Worm (Caenorhabditis elegans) whole organism, young adult: Measurements from ENCODE around the gene srj-54.

Experiments used
- C06A6.2 ChIP-seq: fragments of 200-800 bp; sonication (Bioruptor generic); conservative IDR thresholded peaks from 2 replicates; pipeline ENCODE4 v1.3.6; 2022; ENCODE audit warnings: missing genetic modification characterization, missing compliant biosample characterization
- C17E4.6 ChIP-seq: fragments of 200-800 bp; sonication (Bioruptor generic); IDR thresholded peaks from 2 replicates; pipeline ENCODE4 v1.3.6; 2022; ENCODE audit warnings: missing genetic modification reagents, missing genetic modification characterization, missing compliant biosample characterization
- F22D6.2 ChIP-seq: sonication (generic microtip); optimal IDR thresholded peaks from 2 replicates; lab custom pipeline; 2016; ENCODE audit warnings: mild to moderate bottlenecking, missing genetic modification characterization, missing compliant biosample characterization
- F33H1.4 ChIP-seq: fragments of 200-800 bp; sonication (Bioruptor generic); IDR thresholded peaks from 2 replicates; pipeline ENCODE4 v1.3.6; 2022; ENCODE audit warnings: missing genetic modification reagents, missing genetic modification characterization, missing compliant biosample characterization
- F49E8.2 ChIP-seq: sonication (generic microtip); optimal IDR thresholded peaks from 3 replicates; lab custom pipeline; 2017; ENCODE audit warnings: missing genetic modification characterization, mild to moderate bottlenecking, missing compliant biosample characterization, antibody characterized with exemption, moderate library complexity; ENCODE audit not compliant: insufficient read depth
- F55B11.4 ChIP-seq: sonication (generic microtip); optimal IDR thresholded peaks from 2 replicates; lab custom pipeline; 2016; ENCODE audit warnings: missing compliant biosample characterization, missing genetic modification characterization, borderline replicate concordance; ENCODE audit not compliant: insufficient read depth
- K11D2.4 ChIP-seq: fragments of 200-800 bp; sonication (Bioruptor generic); IDR thresholded peaks from 2 replicates; pipeline ENCODE4 v1.3.6; 2022; ENCODE audit warnings: missing genetic modification reagents, missing genetic modification characterization, missing compliant biosample characterization
- T07F8.4 ChIP-seq: sonication (generic microtip); optimal IDR thresholded peaks from 2 replicates; lab custom pipeline; 2016; ENCODE audit warnings: mild to moderate bottlenecking, missing genetic modification characterization, moderate library complexity, missing compliant biosample characterization
- Y53F4B.3 ChIP-seq: fragments of 200-800 bp; sonication (Bioruptor generic); IDR thresholded peaks from 2 replicates; pipeline ENCODE4 v1.3.6; 2022; ENCODE audit warnings: missing genetic modification reagents, missing genetic modification characterization, missing compliant biosample characterization
- Y67H2A.10 ChIP-seq: fragments of 200-800 bp; sonication (Bioruptor generic); conservative IDR thresholded peaks from 2 replicates; pipeline ENCODE4 v1.3.6; 2022; ENCODE audit warnings: missing genetic modification reagents, missing genetic modification characterization, missing compliant biosample characterization
- athp-1 ChIP-seq: sonication (generic microtip); optimal IDR thresholded peaks from 2 replicates; lab custom pipeline; 2017; ENCODE audit warnings: mild to moderate bottlenecking, missing genetic modification characterization, missing compliant biosample characterization
- attf-3 ChIP-seq: fragments of 200-800 bp; sonication (Bioruptor generic); conservative IDR thresholded peaks from 2 replicates; pipeline ENCODE4 v1.3.6; 2022; ENCODE audit warnings: missing genetic modification reagents, missing genetic modification characterization, missing compliant biosample characterization
- attf-5 ChIP-seq: fragments of 200-800 bp; sonication (Bioruptor generic); optimal IDR thresholded peaks from 2 replicates; lab custom pipeline; 2018; ENCODE audit warnings: mild to moderate bottlenecking, missing genetic modification characterization, missing compliant biosample characterization
- bed-2 ChIP-seq: fragments of 200-800 bp; sonication (Bioruptor generic); IDR thresholded peaks from 2 replicates; pipeline ENCODE4 v1.3.6; 2022; ENCODE audit warnings: missing genetic modification reagents, missing genetic modification characterization, missing compliant biosample characterization
- ccch-3 ChIP-seq: fragments of 200-800 bp; sonication (Bioruptor generic); optimal IDR thresholded peaks from 2 replicates; lab custom pipeline; 2018; ENCODE audit warnings: mild to moderate bottlenecking, missing genetic modification characterization, missing compliant biosample characterization
- cebp-2 ChIP-seq: fragments of 200-800 bp; sonication (Bioruptor generic); IDR thresholded peaks from 2 replicates; pipeline ENCODE4 v1.3.6; 2022; ENCODE audit warnings: missing genetic modification characterization, missing compliant biosample characterization
- dpff-1 ChIP-seq: sonication (generic microtip); optimal IDR thresholded peaks from 2 replicates; lab custom pipeline; 2017; ENCODE audit warnings: mild to moderate bottlenecking, missing genetic modification characterization, missing compliant biosample characterization
- dpl-1 ChIP-seq: fragments of 150-350 bp; optimal IDR thresholded peaks from 2 replicates; lab custom pipeline; 2014; ENCODE audit warnings: missing biosample characterization, missing genetic modification reagents, missing genetic modification characterization
- gei-17 ChIP-seq: fragments of 200-800 bp; sonication (Bioruptor generic); optimal IDR thresholded peaks from 2 replicates; lab custom pipeline; 2018; ENCODE audit warnings: mild to moderate bottlenecking, missing genetic modification characterization, missing compliant biosample characterization
- hmg-20 ChIP-seq: fragments of 200-800 bp; sonication (Bioruptor generic); IDR thresholded peaks from 2 replicates; pipeline ENCODE4 v1.3.6; 2022; ENCODE audit warnings: missing genetic modification reagents, missing genetic modification characterization, missing compliant biosample characterization
- lag-1 ChIP-seq: fragments of 200-800 bp; sonication (Bioruptor generic); IDR thresholded peaks from 2 replicates; pipeline ENCODE4 v1.3.6; 2022; ENCODE audit warnings: missing genetic modification reagents, missing genetic modification characterization, missing compliant biosample characterization
- lin-54 ChIP-seq: fragments of 200-800 bp; sonication (Bioruptor generic); optimal IDR thresholded peaks from 2 replicates; lab custom pipeline; 2018; ENCODE audit warnings: mild to moderate bottlenecking, missing genetic modification characterization, missing compliant biosample characterization
- lir-1 ChIP-seq: fragments of 200-800 bp; sonication (Bioruptor generic); conservative IDR thresholded peaks from 2 replicates; pipeline ENCODE4 v1.3.6; 2022; ENCODE audit warnings: missing genetic modification reagents, missing genetic modification characterization, missing compliant biosample characterization
- madf-3 ChIP-seq: fragments of 200-800 bp; sonication (Bioruptor generic); IDR thresholded peaks from 2 replicates; pipeline ENCODE4 v1.3.6; 2022; ENCODE audit warnings: missing genetic modification reagents, missing genetic modification characterization, missing compliant biosample characterization
- mes-4 ChIP-seq: sonication (generic microtip); optimal IDR thresholded peaks from 2 replicates; lab custom pipeline; 2016; ENCODE audit warnings: missing genotype, missing genetic modification characterization, missing compliant biosample characterization
- nfyb-1 ChIP-seq: fragments of 200-800 bp; sonication (Bioruptor generic); IDR thresholded peaks from 2 replicates; pipeline ENCODE4 v1.3.6; 2022; ENCODE audit warnings: missing genetic modification reagents, missing genetic modification characterization, missing compliant biosample characterization
- nhr-90 ChIP-seq: sonication (generic microtip); optimal IDR thresholded peaks from 2 replicates; lab custom pipeline; 2016; ENCODE audit warnings: missing genotype, mild to moderate bottlenecking, missing genetic modification characterization, missing compliant biosample characterization
- rcor-1 ChIP-seq: fragments of 200-800 bp; sonication (Bioruptor generic); IDR thresholded peaks from 2 replicates; pipeline ENCODE4 v1.3.6; 2022; ENCODE audit warnings: missing genetic modification reagents, missing genetic modification characterization, missing compliant biosample characterization
- rec-8 ChIP-seq, 2 experiments: sonication (generic microtip); optimal IDR thresholded peaks; 2 replicates each; lab custom pipeline; 2016; ENCODE audit warnings: mild to moderate bottlenecking in 2 of 2, missing genetic modification characterization in 2 of 2, missing genetic modification reagents in 2 of 2, missing genotype in 2 of 2, missing biosample characterization in 1 of 2, missing compliant biosample characterization in 1 of 2, moderate library complexity in 1 of 2
- rpc-1 ChIP-seq, 2 experiments: fragments of 150-350 bp in 1 of 2; sonication (generic microtip) in 1 of 2; optimal IDR thresholded peaks; 2 replicates each; lab custom pipeline; 2014 to 2018; ENCODE audit warnings: missing biosample characterization in 1 of 2, missing genetic modification characterization in 1 of 2, missing genetic modification reagents in 1 of 2, missing genotype in 1 of 2
- sea-2 ChIP-seq: fragments of 200-800 bp; sonication (Bioruptor generic); IDR thresholded peaks from 2 replicates; pipeline ENCODE4 v1.3.6; 2022; ENCODE audit warnings: missing genetic modification characterization, missing compliant biosample characterization
- snpc-1.3 ChIP-seq: sonication (generic microtip); optimal IDR thresholded peaks from 2 replicates; lab custom pipeline; 2017; ENCODE audit warnings: missing genetic modification characterization, mild to moderate bottlenecking, missing compliant biosample characterization, antibody characterized with exemption, moderate library complexity, missing genotype, missing genetic modification reagents; ENCODE audit not compliant: insufficient read depth
- snpc-4 ChIP-seq, 5 experiments: fragments of 150-350 bp in 1 of 5; sonication (generic microtip) in 4 of 5; optimal IDR thresholded peaks; 2 replicates each; lab custom pipeline; 2014 to 2018; ENCODE audit warnings: missing genetic modification characterization in 5 of 5, missing biosample characterization in 3 of 5, antibody characterized with exemption in 2 of 5, mild to moderate bottlenecking in 2 of 5, missing compliant biosample characterization in 2 of 5, missing genotype in 2 of 5, moderate library complexity in 2 of 5, missing genetic modification reagents in 1 of 5
- zfh-2 ChIP-seq: fragments of 200-800 bp; sonication (Bioruptor generic); conservative IDR thresholded peaks from 2 replicates; pipeline ENCODE4 v1.3.6; 2022; ENCODE audit warnings: missing genetic modification reagents, missing genetic modification characterization, missing compliant biosample characterization
- ztf-22 ChIP-seq: fragments of 200-800 bp; sonication (Bioruptor generic); optimal IDR thresholded peaks from 2 replicates; lab custom pipeline; 2018; ENCODE audit warnings: mild to moderate bottlenecking, missing genetic modification characterization, moderate library complexity, missing compliant biosample characterization
- ztf-25 ChIP-seq: fragments of 200-800 bp; sonication (Bioruptor generic); IDR thresholded peaks from 2 replicates; pipeline ENCODE4 v1.3.6; 2022; ENCODE audit warnings: missing genetic modification reagents, missing genetic modification characterization, missing compliant biosample characterization
- ztf-28 ChIP-seq: fragments of 200-800 bp; sonication (Bioruptor generic); IDR thresholded peaks from 2 replicates; pipeline ENCODE4 v1.3.6; 2022; ENCODE audit warnings: missing genetic modification reagents, missing genetic modification characterization, missing compliant biosample characterization
- ztf-6 ChIP-seq: fragments of 200-800 bp; sonication (Bioruptor generic); IDR thresholded peaks from 2 replicates; pipeline ENCODE4 v1.3.6; 2022; ENCODE audit warnings: missing genetic modification reagents, missing genetic modification characterization, missing compliant biosample characterization

srj-54 gene

DNA sequence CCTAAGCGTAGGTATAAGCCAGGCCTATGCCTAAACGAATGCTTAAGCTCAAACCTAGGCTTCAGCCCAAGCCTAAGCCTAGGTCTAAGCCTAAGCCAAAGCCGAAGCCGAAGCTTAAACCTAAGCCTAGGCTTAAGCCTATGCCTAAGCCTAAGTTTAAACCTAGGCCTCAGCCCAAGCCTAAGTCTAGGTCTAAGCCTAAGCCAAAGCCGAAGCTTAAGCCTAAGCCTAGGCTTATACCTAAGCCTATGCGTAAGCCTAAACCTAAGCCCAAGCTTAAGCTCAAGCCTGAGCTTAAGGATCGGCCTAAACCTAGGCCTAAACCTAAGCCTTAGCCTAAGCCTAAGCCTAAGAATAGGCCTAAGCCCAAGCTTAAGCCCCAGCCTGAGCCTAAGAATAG lies 33.7 kb downstream of the srj-54 start:
- TF ChIP-seq ztf-6 (no peak), F49E8.2 (tag; lab: Kevin White, UChicago) (no peak), bed-2 (GFP tag; lab: Robert Waterston, UW) (no peak), F55B11.4 (no peak), K11D2.4 (GFP tag; lab: Robert Waterston, UW) (no peak), lag-1 (GFP tag; lab: Robert Waterston, UW) (no peak)
- TF ChIP-seq, all 124 proteins: peak for 0

- TF ChIP-seq snpc-4 (GFP tag; optimal IDR thresholded peaks at IDR 0.05; lab: Kevin White, UChicago) = no peak
- TF ChIP-seq snpc-4 (tag; optimal IDR thresholded peaks at IDR 0.05; lab: Kevin White, UChicago) = peak in 1 of 4 experiments; percentile 53
- TF ChIP-seq cebp-2 (GFP tag; lab: Robert Waterston, UW) = no peak
- TF ChIP-seq C17E4.6 (GFP tag; lab: Robert Waterston, UW) = no peak
- TF ChIP-seq athp-1 = no peak
- TF ChIP-seq ztf-28 (GFP tag; lab: Robert Waterston, UW) = 0 out of 2 replicates have a peak, but pooled peaks have one; percentile 56
- TF ChIP-seq nfyb-1 (GFP tag; lab: Robert Waterston, UW) = peak; percentile 53; the same call in 1 of the 2 replicates
- TF ChIP-seq nhr-90 (tag; lab: Kevin White, UChicago) = no peak
- TF ChIP-seq zfh-2 (GFP tag; lab: Robert Waterston, UW) = peak; percentile 81
Measured at ce11 chrV:2821618-2822272, 37.9 kb downstream of the srj-54 start, which contains the start of gene srh-36. srh-36 (minus strand) TSS chrV:2821668.

DNA sequence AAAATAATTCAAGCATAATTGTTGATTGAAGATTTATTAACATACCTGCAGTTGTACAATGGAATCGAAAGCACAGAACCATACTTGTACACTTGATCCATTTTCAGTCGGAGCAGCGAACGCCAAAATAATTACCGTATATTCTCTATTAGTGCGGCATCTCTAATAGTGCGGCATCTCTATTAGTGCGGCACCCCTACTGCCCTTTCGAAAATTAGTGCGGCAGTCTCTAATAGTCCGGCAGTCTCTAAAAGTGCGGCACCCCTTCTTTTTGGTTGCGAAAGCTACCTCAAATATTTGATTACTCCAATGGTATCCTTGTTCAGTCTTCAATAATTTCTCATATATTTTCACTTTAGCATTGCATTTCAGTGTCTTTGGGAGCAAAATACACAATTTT lies 41.5 kb downstream of the srj-54 start, which contains the start of gene srt-34:
Gene srt-34 (minus strand): TSS at position 101 of the 400 bp plus-strand sequence.
- TF ChIP-seq Y67H2A.10 (no peak), madf-3 (GFP tag; lab: Robert Waterston, UW) (no peak), attf-5 (GFP tag; lab: Kevin White, UChicago) (no peak), lin-54 (GFP tag; lab: Kevin White, UChicago) (no peak), sea-2 (no peak), K11D2.4 (GFP tag; lab: Robert Waterston, UW) (no peak), rpc-1 (optimal IDR thresholded peaks at IDR 0.05; lab: Kevin White, UChicago) (no peak), rpc-1 (tag; optimal IDR thresholded peaks at IDR 0.05; lab: Kevin White, UChicago) (no peak), dpl-1 (GFP tag; lab: Kevin White, UChicago) (no peak), hmg-20 (GFP tag; lab: Robert Waterston, UW) (no peak), ccch-3 (GFP tag; lab: Kevin White, UChicago) (no peak), rcor-1 (GFP tag; lab: Robert Waterston, UW) (no peak), athp-1 (no peak), Y53F4B.3 (GFP tag; lab: Robert Waterston, UW) (no peak)
- TF ChIP-seq, all 124 proteins: peak for 0

DNA sequence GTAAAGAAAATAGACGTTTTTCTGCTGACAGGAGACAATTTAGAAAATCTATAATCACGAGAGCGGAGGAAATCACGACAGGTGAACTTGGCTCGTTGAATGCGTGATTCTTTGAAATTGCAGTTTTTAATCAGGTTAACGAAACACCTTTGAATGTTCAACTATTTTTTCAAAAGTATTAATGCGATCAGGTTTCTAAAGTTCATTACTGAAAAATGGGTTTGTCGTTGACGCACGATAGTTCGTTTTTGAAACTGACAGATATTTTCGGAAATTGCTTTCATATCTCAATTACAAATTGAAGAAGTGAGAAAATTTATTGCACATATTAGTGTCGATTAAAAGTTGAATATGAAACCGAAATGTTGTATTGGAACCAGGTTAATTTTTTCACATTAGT lies 43.7 kb downstream of the srj-54 start, which contains the start of gene F54E2.5:
Gene F54E2.5 (minus strand): TSS at position 101 of the 400 bp plus-strand sequence.
- TF ChIP-seq ztf-22 (GFP tag; lab: Kevin White, UChicago) = no peak

DNA sequence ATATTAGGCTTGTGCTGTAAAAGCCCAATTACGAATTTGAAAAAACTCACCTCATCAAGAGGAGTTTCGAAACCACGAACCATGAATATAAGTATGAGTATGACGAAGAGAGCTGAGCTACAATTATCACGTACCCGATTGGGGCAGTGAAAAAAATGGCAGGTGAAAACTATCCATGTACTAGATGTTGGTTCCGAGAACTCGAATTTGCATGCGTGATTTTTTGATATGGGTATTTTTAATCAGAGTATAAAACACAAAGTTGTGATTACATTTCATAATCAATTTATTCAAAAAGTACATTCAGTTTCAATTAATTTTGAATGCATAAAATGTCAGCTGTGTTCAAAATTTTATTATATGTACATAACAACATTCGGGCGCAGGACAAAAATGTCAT lies 45.8 kb downstream of the srj-54 start, which contains the start of gene F54E2.9:
Gene F54E2.9 (minus strand): TSS at position 132 of the 400 bp plus-strand sequence.
- no peak for TF ChIP-seq hmg-20 (GFP tag; lab: Robert Waterston, UW)
- no peak for TF ChIP-seq ztf-25 (GFP tag; lab: Robert Waterston, UW)
- TF ChIP-seq snpc-1.3 = no peak
- no peak for TF ChIP-seq dpff-1 (tag; lab: Kevin White, UChicago)
- no peak for TF ChIP-seq lir-1 (GFP tag; lab: Robert Waterston, UW)
- no peak for TF ChIP-seq F33H1.4 (GFP tag; lab: Robert Waterston, UW)
- TF ChIP-seq C06A6.2 = no peak
- TF ChIP-seq gei-17 = no peak
- TF ChIP-seq attf-3 (GFP tag; lab: Robert Waterston, UW) = no peak
- no peak for TF ChIP-seq mes-4
- TF ChIP-seq rec-8 (tag; optimal IDR thresholded peaks at IDR 0.05; lab: Kevin White, UChicago) = no peak
- TF ChIP-seq T07F8.4 (tag; lab: Kevin White, UChicago) = no peak
- TF ChIP-seq lin-54 (GFP tag; lab: Kevin White, UChicago) = no peak
- TF ChIP-seq F22D6.2 = no peak
- TF ChIP-seq, all 124 proteins: peak for 0
